Worm (Caenorhabditis elegans) whole organism, early embryonic: ENCODE measurements around the gene dhs-26.

Source experiments
- B0310.2 ChIP-seq: sonication (generic microtip); optimal IDR thresholded peaks from 2 replicates; lab custom pipeline; 2016; ENCODE audit warnings: mild to moderate bottlenecking, missing genetic modification characterization, missing compliant biosample characterization
- F13C5.2 ChIP-seq: sonication (generic microtip); optimal IDR thresholded peaks from 2 replicates; lab custom pipeline; 2017; ENCODE audit warnings: mild to moderate bottlenecking, missing genetic modification characterization, inconsistent platforms, missing compliant biosample characterization
- aly-1 ChIP-seq: sonication (generic microtip); optimal IDR thresholded peaks from 2 replicates; lab custom pipeline; 2016; ENCODE audit warnings: missing genetic modification characterization, missing compliant biosample characterization
- ama-1 ChIP-seq: fragments of 150-350 bp; optimal IDR thresholded peaks from 2 replicates; lab custom pipeline; 2014
- ceh-13 ChIP-seq: fragments of 200-800 bp; sonication (Bioruptor generic); optimal IDR thresholded peaks from 2 replicates; lab custom pipeline; 2018; ENCODE audit warnings: mild to moderate bottlenecking, missing genetic modification characterization, missing compliant biosample characterization
- ceh-36 ChIP-seq: sonication (generic microtip); optimal IDR thresholded peaks from 2 replicates; lab custom pipeline; 2016; ENCODE audit warnings: missing genetic modification characterization, inconsistent platforms, missing compliant biosample characterization
- ets-7 ChIP-seq: sonication (generic microtip); optimal IDR thresholded peaks from 2 replicates; lab custom pipeline; 2016; ENCODE audit warnings: missing genotype, missing genetic modification characterization, missing compliant biosample characterization
- flt-1 ChIP-seq: fragments of 200-800 bp; sonication (Bioruptor generic); IDR thresholded peaks from 2 replicates; pipeline ENCODE4 v1.3.6; 2022; ENCODE audit warnings: missing genetic modification characterization, missing compliant biosample characterization
- hmbx-1 ChIP-seq: sonication (generic microtip); optimal IDR thresholded peaks from 2 replicates; lab custom pipeline; 2016; ENCODE audit warnings: mild to moderate bottlenecking, missing genetic modification characterization, missing compliant biosample characterization
- hmg-4 ChIP-seq: fragments of 200-800 bp; sonication (Bioruptor generic); optimal IDR thresholded peaks from 2 replicates; lab custom pipeline; 2018; ENCODE audit warnings: mild to moderate bottlenecking, missing genetic modification characterization, missing compliant biosample characterization
- hnd-1 ChIP-seq: sonication (generic microtip); optimal IDR thresholded peaks from 2 replicates; lab custom pipeline; 2016; ENCODE audit warnings: missing genetic modification characterization, missing compliant biosample characterization
- pes-1 ChIP-seq: fragments of 200-800 bp; sonication (Bioruptor generic); IDR thresholded peaks from 2 replicates; pipeline ENCODE4 v1.3.6; 2022; ENCODE audit warnings: missing genetic modification reagents, missing genetic modification characterization, missing compliant biosample characterization
- sea-1 ChIP-seq: fragments of 200-800 bp; sonication (Bioruptor generic); conservative IDR thresholded peaks from 2 replicates; pipeline ENCODE4 v1.3.6; 2022; ENCODE audit warnings: missing genetic modification characterization, missing compliant biosample characterization
- tbx-11 ChIP-seq: fragments of 200-800 bp; sonication (Bioruptor generic); IDR thresholded peaks from 2 replicates; pipeline ENCODE4 v1.3.6; 2022; ENCODE audit warnings: missing genetic modification characterization, missing compliant biosample characterization
- tbx-37 ChIP-seq: fragments of 200-800 bp; sonication (Bioruptor generic); conservative IDR thresholded peaks from 2 replicates; pipeline ENCODE4 v1.3.6; 2022; ENCODE audit warnings: missing genetic modification reagents, missing genetic modification characterization, missing compliant biosample characterization
- tra-4 ChIP-seq: sonication (generic microtip); optimal IDR thresholded peaks from 2 replicates; lab custom pipeline; 2017; ENCODE audit warnings: missing genetic modification characterization, missing compliant biosample characterization

Gene dhs-26

DNA sequence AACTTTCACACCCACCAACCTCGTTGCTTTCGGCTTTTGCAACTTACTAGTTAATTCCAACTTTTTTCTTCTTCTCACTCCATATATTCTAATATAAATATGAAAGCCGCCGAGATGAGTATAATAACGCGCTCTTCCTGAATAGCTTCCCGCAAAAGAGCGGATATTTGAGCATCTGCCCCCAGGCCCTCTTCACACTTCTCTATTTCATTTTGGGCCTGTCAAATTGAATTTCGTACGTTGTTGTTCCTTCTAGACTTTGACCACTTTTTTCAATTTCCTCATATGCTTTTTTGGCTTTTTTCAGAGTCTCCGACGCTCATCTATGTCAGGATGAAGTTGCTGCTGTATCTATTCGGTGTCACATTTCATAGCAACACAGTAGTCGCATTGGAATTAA lies 47.3 kb downstream of the dhs-26 start, which contains the start of gene ddr-2:
TSS of gene ddr-2 (plus strand) at position 301 of the 400 bp plus-strand sequence.
- TF ChIP-seq flt-1 (GFP tag; lab: Robert Waterston, UW) = no peak
- no peak for TF ChIP-seq ets-7 (tag; lab: Kevin White, UChicago)
- TF ChIP-seq pes-1 (GFP tag; lab: Robert Waterston, UW) = no peak
- TF ChIP-seq hnd-1 = no peak
- no peak for TF ChIP-seq ceh-36 (tag; lab: Kevin White, UChicago)
- TF ChIP-seq hmbx-1 (tag; lab: Kevin White, UChicago) = no peak
- no peak for TF ChIP-seq ceh-13 (GFP tag; lab: Kevin White, UChicago)
- TF ChIP-seq B0310.2 (tag; lab: Kevin White, UChicago) = no peak
- no peak for TF ChIP-seq tbx-37 (GFP tag; lab: Robert Waterston, UW)
- no peak for TF ChIP-seq tra-4 (tag; lab: Kevin White, UChicago)
- TF ChIP-seq aly-1 (tag; lab: Kevin White, UChicago) = no peak
- TF ChIP-seq tbx-11 (GFP tag; lab: Robert Waterston, UW) = no peak
- no peak for TF ChIP-seq hmg-4 (GFP tag; lab: Kevin White, UChicago)
- no peak for TF ChIP-seq sea-1 (GFP tag; lab: Robert Waterston, UW)
- TF ChIP-seq ama-1 (lab: Kevin White, UChicago) = no peak
- TF ChIP-seq F13C5.2 (tag; lab: Kevin White, UChicago) = no peak

DNA sequence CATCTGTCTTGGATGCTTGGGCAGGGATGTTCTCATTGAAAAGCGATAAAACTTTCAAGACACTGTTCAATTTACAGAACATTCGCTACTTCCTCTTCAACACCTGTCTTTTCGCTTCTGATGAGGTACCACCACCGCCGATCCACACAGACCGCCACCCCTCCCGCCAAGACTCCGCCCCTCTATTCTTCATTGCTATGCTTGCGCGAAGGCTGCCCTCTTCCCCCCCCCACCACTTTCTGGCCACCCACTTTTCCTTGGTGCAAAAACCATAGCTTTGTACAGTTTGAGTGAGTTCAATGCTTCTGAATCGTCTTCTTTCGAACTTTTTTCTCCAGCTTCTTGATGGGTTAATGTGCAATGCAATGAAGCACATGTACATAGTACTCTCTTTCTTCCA lies 48.4 kb downstream of the dhs-26 start:
- TF ChIP-seq F13C5.2 (tag; lab: Kevin White, UChicago) (peak; percentile 21), aly-1 (tag; lab: Kevin White, UChicago) (no peak)
